Worm (Caenorhabditis elegans) whole organism, mixed stage, embryonic: ENCODE measurements around the gene aars-1.

Experiments used
- M03D4.4 ChIP-seq: sonication (generic microtip); optimal IDR thresholded peaks from 2 replicates; lab custom pipeline; 2017; ENCODE audit warnings: mild to moderate bottlenecking, missing genetic modification characterization, missing compliant biosample characterization
- bed-3 ChIP-seq: fragments of 200-800 bp; sonication (Bioruptor generic); optimal IDR thresholded peaks from 3 replicates; lab custom pipeline; 2018; ENCODE audit warnings: mild to moderate bottlenecking, missing genetic modification characterization, moderate library complexity, missing compliant biosample characterization
- ceh-43 ChIP-seq: fragments of 200-800 bp; sonication (Bioruptor generic); optimal IDR thresholded peaks from 2 replicates; lab custom pipeline; 2018; ENCODE audit warnings: mild to moderate bottlenecking, missing genetic modification characterization, moderate library complexity, missing compliant biosample characterization
- ceh-83 ChIP-seq: fragments of 200-800 bp; sonication (Bioruptor generic); optimal IDR thresholded peaks from 2 replicates; lab custom pipeline; 2018; ENCODE audit warnings: mild to moderate bottlenecking, missing genetic modification characterization, missing compliant biosample characterization
- ces-1 ChIP-seq: fragments of 150-350 bp; optimal IDR thresholded peaks from 2 replicates; lab custom pipeline; 2014; ENCODE audit warnings: missing biosample characterization, missing genetic modification reagents, missing genetic modification characterization
- drap-1 ChIP-seq: fragments of 200-800 bp; sonication (Bioruptor generic); optimal IDR thresholded peaks from 3 replicates; lab custom pipeline; 2018; ENCODE audit warnings: mild to moderate bottlenecking, missing genetic modification characterization, missing compliant biosample characterization
- elt-1 ChIP-seq: sonication (generic microtip); optimal IDR thresholded peaks from 2 replicates; lab custom pipeline; 2017; ENCODE audit warnings: missing genetic modification characterization, mild to moderate bottlenecking, missing compliant biosample characterization, antibody characterized with exemption, moderate library complexity, borderline replicate concordance; ENCODE audit not compliant: insufficient read depth
- elt-3 ChIP-seq: fragments of 150-350 bp; optimal IDR thresholded peaks from 2 replicates; lab custom pipeline; 2014; ENCODE audit warnings: missing biosample characterization, missing genetic modification characterization
- flh-1 ChIP-seq: fragments of 200-800 bp; sonication (Bioruptor generic); optimal IDR thresholded peaks from 2 replicates; lab custom pipeline; 2018; ENCODE audit warnings: mild to moderate bottlenecking, missing genetic modification characterization, moderate library complexity, missing compliant biosample characterization
- ham-2 ChIP-seq: fragments of 200-800 bp; sonication (Bioruptor generic); optimal IDR thresholded peaks from 2 replicates; lab custom pipeline; 2018; ENCODE audit warnings: mild to moderate bottlenecking, missing genetic modification characterization, missing compliant biosample characterization
- hlh-1 ChIP-seq: fragments of 150-350 bp; optimal IDR thresholded peaks from 2 replicates; lab custom pipeline; 2014; ENCODE audit warnings: missing biosample characterization, missing genetic modification reagents, missing genetic modification characterization
- lin-32 ChIP-seq: fragments of 200-800 bp; sonication (Bioruptor generic); optimal IDR thresholded peaks from 2 replicates; lab custom pipeline; 2018; ENCODE audit warnings: mild to moderate bottlenecking, missing genetic modification characterization, missing compliant biosample characterization
- lsy-2 ChIP-seq: fragments of 150-350 bp; optimal IDR thresholded peaks from 2 replicates; lab custom pipeline; 2014; ENCODE audit warnings: missing biosample characterization, missing genetic modification characterization
- mep-1 ChIP-seq: fragments of 150-350 bp; optimal IDR thresholded peaks from 2 replicates; lab custom pipeline; 2017; ENCODE audit warnings: missing biosample characterization, missing genetic modification reagents, missing genetic modification characterization, inconsistent platforms
- mls-2 ChIP-seq: sonication (generic microtip); optimal IDR thresholded peaks from 2 replicates; lab custom pipeline; 2016; ENCODE audit warnings: mild to moderate bottlenecking, missing genetic modification characterization, moderate library complexity, missing compliant biosample characterization
- nhr-2 ChIP-seq: fragments of 150-350 bp; optimal IDR thresholded peaks from 2 replicates; lab custom pipeline; 2014; ENCODE audit warnings: missing biosample characterization, missing genetic modification characterization
- nhr-28 ChIP-seq: fragments of 150-350 bp; optimal IDR thresholded peaks from 2 replicates; lab custom pipeline; 2014; ENCODE audit warnings: missing biosample characterization, missing genetic modification characterization
- pha-4 ChIP-seq: fragments of 150-350 bp; optimal IDR thresholded peaks from 2 replicates; lab custom pipeline; 2018; ENCODE audit warnings: missing biosample characterization, missing genetic modification reagents, missing genetic modification characterization
- sem-2 ChIP-seq: fragments of 200-800 bp; sonication (Bioruptor generic); optimal IDR thresholded peaks from 2 replicates; lab custom pipeline; 2018; ENCODE audit warnings: mild to moderate bottlenecking, missing genetic modification characterization, missing compliant biosample characterization
- sptf-1 ChIP-seq: sonication (generic microtip); optimal IDR thresholded peaks from 2 replicates; lab custom pipeline; 2017; ENCODE audit warnings: mild to moderate bottlenecking, missing genetic modification characterization, moderate library complexity, missing compliant biosample characterization
- tbx-8 ChIP-seq: fragments of 200-800 bp; sonication (Bioruptor generic); optimal IDR thresholded peaks from 2 replicates; lab custom pipeline; 2018; ENCODE audit warnings: mild to moderate bottlenecking, missing genetic modification characterization, moderate library complexity, missing compliant biosample characterization
- unc-120 ChIP-seq: sonication (generic microtip); optimal IDR thresholded peaks from 2 replicates; lab custom pipeline; 2017; ENCODE audit warnings: missing genetic modification characterization, missing compliant biosample characterization; ENCODE audit not compliant: poor library complexity, severe bottlenecking
- unc-39 ChIP-seq: fragments of 150-350 bp; optimal IDR thresholded peaks from 2 replicates; lab custom pipeline; 2014; ENCODE audit warnings: missing biosample characterization, missing genetic modification characterization
- unc-62 ChIP-seq: fragments of 150-350 bp; optimal IDR thresholded peaks from 2 replicates; lab custom pipeline; 2014; ENCODE audit warnings: missing biosample characterization, missing genetic modification reagents, missing genetic modification characterization
- zip-8 ChIP-seq: fragments of 150-350 bp; optimal IDR thresholded peaks from 2 replicates; lab custom pipeline; 2014; ENCODE audit warnings: missing biosample characterization, missing genetic modification characterization
- ztf-11 ChIP-seq: fragments of 150-350 bp; optimal IDR thresholded peaks from 2 replicates; lab custom pipeline; 2014; ENCODE audit warnings: missing biosample characterization, missing genetic modification characterization

The aars-1 gene

ce11 chrII:11497365-11497764 lies 33.1 kb upstream of the aars-1 start, which contains the start of gene B0334.5:
TSS of gene B0334.5 (plus strand) at chrII:11497665.
- TF ChIP-seq elt-3 (tag; lab: Kevin White, UChicago) (no peak), flh-1 (GFP tag; lab: Kevin White, UChicago) (no peak), sptf-1 (no peak), nhr-2 (tag; lab: Kevin White, UChicago) (no peak)

ce11 chrII:11496767-11497166 lies 32.5 kb upstream of the aars-1 start, which contains the start of gene emc-5:
TSS of gene emc-5 (plus strand) at chrII:11496780.
- no peak for TF ChIP-seq nhr-28 (tag; lab: Kevin White, UChicago)
- TF ChIP-seq hlh-1, result peak; percentile 66
- peak; percentile 49 for TF ChIP-seq unc-62 (GFP tag; lab: Kevin White, UChicago)
- peak; percentile 57 for TF ChIP-seq unc-120
- TF ChIP-seq, all 35 proteins: peak for 3

ce11 chrII:11495806-11496205 lies 31.5 kb upstream of the aars-1 start:
- TF ChIP-seq lin-32, result no peak
- no peak for TF ChIP-seq tbx-8
- TF ChIP-seq ceh-83 (GFP tag; lab: Kevin White, UChicago), result no peak
- TF ChIP-seq ceh-43, result no peak

- TF ChIP-seq unc-120 (no peak), pha-4 (tag; lab: Kevin White, UChicago) (no peak), ces-1 (GFP tag; lab: Kevin White, UChicago) (peak; percentile 94), lsy-2 (peak; percentile 91)
These were observed 31.0 kb upstream of the aars-1 start, which contains the start of the genes ooc-3 and B0334.4 for ce11 chrII:11495307-11495706. TSS of gene ooc-3 (minus strand) at chrII:11495321. TSS of gene B0334.4 (plus strand) at chrII:11495692.

- no peak for TF ChIP-seq ces-1 (GFP tag; lab: Kevin White, UChicago)
- no peak for TF ChIP-seq lsy-2
- no peak for TF ChIP-seq unc-120
- TF ChIP-seq bed-3 (GFP tag; lab: Kevin White, UChicago), result no peak
- TF ChIP-seq drap-1 (GFP tag; lab: Kevin White, UChicago), result no peak
- no peak for TF ChIP-seq unc-62 (GFP tag; lab: Kevin White, UChicago)
- TF ChIP-seq mls-2 (tag; lab: Kevin White, UChicago), result no peak
These were observed 28.5 kb upstream of the aars-1 start, which contains the start of gene hacl-1 for ce11 chrII:11492843-11493242. TSS of gene hacl-1 (minus strand) at chrII:11492963.

ce11 chrII:11487999-11488398 lies 23.7 kb upstream of the aars-1 start, which contains the start of gene B0334.13:
TSS of gene B0334.13 (plus strand) at chrII:11488299.
- no peak for TF ChIP-seq lin-32
- TF ChIP-seq elt-1 (tag; lab: Kevin White, UChicago), result no peak
- TF ChIP-seq unc-39 (tag; lab: Kevin White, UChicago), result no peak
- TF ChIP-seq sem-2, result no peak
- TF ChIP-seq sptf-1, result no peak
- no peak for TF ChIP-seq tbx-8
- no peak for TF ChIP-seq drap-1 (GFP tag; lab: Kevin White, UChicago)
- no peak for TF ChIP-seq ham-2 (GFP tag; lab: Kevin White, UChicago)
- TF ChIP-seq ztf-11 (tag; lab: Kevin White, UChicago), result no peak
- no peak for TF ChIP-seq nhr-28 (tag; lab: Kevin White, UChicago)
- no peak for TF ChIP-seq zip-8 (tag; lab: Kevin White, UChicago)
- TF ChIP-seq mep-1 (tag; lab: Kevin White, UChicago), result no peak
- TF ChIP-seq ceh-83 (GFP tag; lab: Kevin White, UChicago), result no peak
- no peak for TF ChIP-seq nhr-2 (tag; lab: Kevin White, UChicago)

ce11 chrII:11486698-11487234 lies 22.5 kb upstream of the aars-1 start, which contains the start of gene ttr-18:
TSS of gene ttr-18 (minus strand) at chrII:11486748.
- TF ChIP-seq tbx-8 (no peak), mep-1 (tag; lab: Kevin White, UChicago) (no peak), ceh-43 (no peak), nhr-28 (tag; lab: Kevin White, UChicago) (no peak), sptf-1 (no peak), M03D4.4 (tag; lab: Kevin White, UChicago) (no peak), lsy-2 (no peak)
- TF ChIP-seq, all 35 proteins: peak for 0
